Worm (Caenorhabditis elegans) whole organism, early embryonic: ENCODE data around the gene Y17G9B.2.

Experiments
- B0310.2 ChIP-seq: sonication (generic microtip); optimal IDR thresholded peaks from 2 replicates; lab custom pipeline; 2016; ENCODE audit warnings: mild to moderate bottlenecking, missing genetic modification characterization, missing compliant biosample characterization
- F13C5.2 ChIP-seq: sonication (generic microtip); optimal IDR thresholded peaks from 2 replicates; lab custom pipeline; 2017; ENCODE audit warnings: mild to moderate bottlenecking, missing genetic modification characterization, inconsistent platforms, missing compliant biosample characterization
- ama-1 ChIP-seq: fragments of 150-350 bp; optimal IDR thresholded peaks from 2 replicates; lab custom pipeline; 2014
- flt-1 ChIP-seq: fragments of 200-800 bp; sonication (Bioruptor generic); IDR thresholded peaks from 2 replicates; pipeline ENCODE4 v1.3.6; 2022; ENCODE audit warnings: missing genetic modification characterization, missing compliant biosample characterization
- hmbx-1 ChIP-seq: sonication (generic microtip); optimal IDR thresholded peaks from 2 replicates; lab custom pipeline; 2016; ENCODE audit warnings: mild to moderate bottlenecking, missing genetic modification characterization, missing compliant biosample characterization
- scrt-1 ChIP-seq: fragments of 200-800 bp; sonication (Bioruptor generic); IDR thresholded peaks from 2 replicates; pipeline ENCODE4 v1.3.6; 2022; ENCODE audit warnings: missing genetic modification characterization, missing compliant biosample characterization
- tbx-11 ChIP-seq: fragments of 200-800 bp; sonication (Bioruptor generic); IDR thresholded peaks from 2 replicates; pipeline ENCODE4 v1.3.6; 2022; ENCODE audit warnings: missing genetic modification characterization, missing compliant biosample characterization
- tbx-37 ChIP-seq: fragments of 200-800 bp; sonication (Bioruptor generic); conservative IDR thresholded peaks from 2 replicates; pipeline ENCODE4 v1.3.6; 2022; ENCODE audit warnings: missing genetic modification reagents, missing genetic modification characterization, missing compliant biosample characterization
- tra-4 ChIP-seq: sonication (generic microtip); optimal IDR thresholded peaks from 2 replicates; lab custom pipeline; 2017; ENCODE audit warnings: missing genetic modification characterization, missing compliant biosample characterization

- TF ChIP-seq tbx-11 (GFP tag; lab: Robert Waterston, UW) = no peak
- TF ChIP-seq scrt-1 (GFP tag; lab: Robert Waterston, UW) = no peak
- no peak for TF ChIP-seq flt-1
- no peak for TF ChIP-seq ama-1 (lab: Kevin White, UChicago)
- no peak for TF ChIP-seq B0310.2 (tag; lab: Kevin White, UChicago)
- TF ChIP-seq tbx-37 (GFP tag; lab: Robert Waterston, UW) = no peak
- TF ChIP-seq F13C5.2 (tag; lab: Kevin White, UChicago) = peak; percentile 34
- no peak for TF ChIP-seq hmbx-1 (tag; lab: Kevin White, UChicago)
- TF ChIP-seq tra-4 (tag; lab: Kevin White, UChicago) = no peak
These were observed 18.5 kb upstream of the Y17G9B.2 start, which contains the start of gene timm-17B.1 for ce11 chrIV:4745422-4745821.
